Fruit fly (Drosophila melanogaster) whole organism, wandering third instar larva: Measurements from ENCODE around the gene CG18266.

Experiments used
- Dif ChIP-seq: fragments of 200-275, 200-300 bp; sonication (Bioruptor generic); optimal IDR thresholded peaks from 2 replicates; lab custom pipeline; 2018; ENCODE audit warnings: missing biosample characterization, missing genetic modification characterization; ENCODE audit not compliant: partially characterized antibody
- Mio ChIP-seq: sonication (Bioruptor generic); optimal IDR thresholded peaks from 2 replicates; lab custom pipeline; 2016; ENCODE audit warnings: missing biosample characterization, missing genetic modification characterization
- Myc ChIP-seq: fragments of >200 bp; optimal IDR thresholded peaks from 2 replicates; lab custom pipeline; 2017
- N ChIP-seq: fragments of >200 bp; optimal IDR thresholded peaks from 2 replicates; lab custom pipeline; 2018; ENCODE audit warnings: missing biosample characterization, missing external identifiers, missing genetic modification characterization
- OdsH ChIP-seq: fragments of 200-800 bp; sonication (Bioruptor generic); optimal IDR thresholded peaks from 2 replicates; lab custom pipeline; 2016; ENCODE audit warnings: missing biosample characterization, mild to moderate bottlenecking, missing genetic modification characterization
- dmrt93B ChIP-seq: fragments of 200-800 bp; sonication (Bioruptor generic); optimal IDR thresholded peaks from 2 replicates; lab custom pipeline; 2018; ENCODE audit warnings: missing biosample characterization, mild to moderate bottlenecking, missing genetic modification characterization
- h ChIP-seq: fragments of 200-800 bp; sonication (Bioruptor generic); optimal IDR thresholded peaks from 3 replicates; lab custom pipeline; 2016; ENCODE audit warnings: missing biosample characterization, mild to moderate bottlenecking, missing genetic modification characterization
- jim ChIP-seq: fragments of 175-275, 200-325 bp; sonication (Bioruptor generic); optimal IDR thresholded peaks from 2 replicates; lab custom pipeline; 2016; ENCODE audit warnings: missing biosample characterization, mild to moderate bottlenecking, missing genetic modification characterization
- pan ChIP-seq: fragments of >200 bp; optimal IDR thresholded peaks from 2 replicates; lab custom pipeline; 2017
- psq ChIP-seq: fragments of 200-800 bp; sonication (Bioruptor generic); optimal IDR thresholded peaks from 3 replicates; lab custom pipeline; 2017; ENCODE audit warnings: missing biosample characterization, mild to moderate bottlenecking, missing genetic modification characterization, moderate library complexity

DNA sequence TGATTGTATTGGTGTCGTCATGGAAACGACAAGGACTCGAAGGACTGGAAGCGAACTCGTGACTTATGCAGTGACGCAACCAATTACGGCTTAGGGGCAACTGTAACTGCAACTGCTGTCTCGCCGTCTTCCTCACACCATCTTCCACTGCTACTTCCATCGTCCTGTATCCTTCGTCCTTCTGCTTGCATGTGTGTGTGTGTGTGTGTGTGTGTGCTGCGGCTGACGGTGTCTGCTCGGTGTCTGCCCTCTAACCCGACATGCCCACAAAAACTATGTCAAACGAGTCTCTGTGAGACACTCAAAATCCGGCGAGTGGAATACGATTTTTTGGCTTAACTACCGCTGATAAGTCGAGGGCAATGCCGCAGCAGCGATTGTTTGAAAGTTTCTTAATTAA is 2.8 kb upstream of the CG18266 start:
- TF ChIP-seq psq = no peak
- TF ChIP-seq Mio (GFP tag; lab: Kevin White, UChicago) = no peak
- TF ChIP-seq jim (GFP tag; lab: Kevin White, UChicago) = no peak
- no peak for TF ChIP-seq OdsH (GFP tag; lab: Kevin White, UChicago)
- TF ChIP-seq h (GFP tag; lab: Kevin White, UChicago) = no peak
- TF ChIP-seq Dif = no peak
- TF ChIP-seq dmrt93B (GFP tag; lab: Kevin White, UChicago) = no peak
- no peak for TF ChIP-seq pan (lab: Kevin White, UChicago)
- no peak for TF ChIP-seq N
- TF ChIP-seq Myc (lab: Kevin White, UChicago) = no peak
